Worm (Caenorhabditis elegans) whole organism, L2 larva: ENCODE results near the gene cest-35.2.

Experiments used
- ZK546.5 ChIP-seq: sonication (generic microtip); optimal IDR thresholded peaks from 2 replicates; lab custom pipeline; 2017; ENCODE audit warnings: missing biosample characterization, missing genetic modification characterization
- aly-2 ChIP-seq: fragments of 150-350 bp; optimal IDR thresholded peaks from 2 replicates; lab custom pipeline; 2014; ENCODE audit warnings: missing biosample characterization, missing genetic modification characterization
- lin-11 ChIP-seq: fragments of 150-350 bp; sonication (generic microtip); optimal IDR thresholded peaks from 2 replicates; lab custom pipeline; 2014; ENCODE audit warnings: missing biosample characterization, missing genetic modification characterization, inconsistent platforms, mixed read lengths
- nhr-77 ChIP-seq: fragments of 150-350 bp; optimal IDR thresholded peaks from 2 replicates; lab custom pipeline; 2014; ENCODE audit warnings: missing biosample characterization, missing genetic modification characterization
- snpc-4 ChIP-seq: fragments of 150-350 bp; optimal IDR thresholded peaks from 2 replicates; lab custom pipeline; 2014; ENCODE audit warnings: missing biosample characterization, missing genetic modification characterization
- unc-62 ChIP-seq: fragments of 150-350 bp; optimal IDR thresholded peaks from 2 replicates; lab custom pipeline; 2014; ENCODE audit warnings: missing biosample characterization, missing genetic modification reagents, missing genetic modification characterization

DNA sequence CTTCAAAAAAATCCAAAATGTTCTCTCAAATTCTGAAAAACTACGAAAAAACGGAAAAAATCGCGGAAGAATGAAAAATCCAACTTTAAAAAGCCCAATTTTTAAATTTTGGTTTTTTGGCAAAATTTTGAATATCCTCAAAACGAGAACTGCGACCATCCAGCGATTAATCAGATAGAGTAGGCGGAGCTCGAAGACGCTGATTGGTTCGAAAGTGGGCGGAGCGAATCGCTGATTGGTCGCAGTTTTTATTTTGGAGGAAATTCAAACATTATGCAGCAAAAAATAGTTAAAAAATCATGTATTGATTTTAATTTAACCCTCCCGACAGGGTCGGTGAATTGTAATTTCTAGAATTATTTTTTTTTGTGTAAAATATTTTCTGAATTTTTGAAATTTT lies 23.3 kb downstream of the cest-35.2 start:
- TF ChIP-seq snpc-4 (no peak), ZK546.5 (no peak), nhr-77 (tag; lab: Kevin White, UChicago) (no peak), lin-11 (no peak), aly-2 (tag; lab: Kevin White, UChicago) (no peak), unc-62 (no peak)
